Worm (Caenorhabditis elegans): ENCODE data around the gene Y56A3A.16.
A peak's percentile ranks its signal among the peaks of the same experiment; 100 is the strongest.

DNA sequence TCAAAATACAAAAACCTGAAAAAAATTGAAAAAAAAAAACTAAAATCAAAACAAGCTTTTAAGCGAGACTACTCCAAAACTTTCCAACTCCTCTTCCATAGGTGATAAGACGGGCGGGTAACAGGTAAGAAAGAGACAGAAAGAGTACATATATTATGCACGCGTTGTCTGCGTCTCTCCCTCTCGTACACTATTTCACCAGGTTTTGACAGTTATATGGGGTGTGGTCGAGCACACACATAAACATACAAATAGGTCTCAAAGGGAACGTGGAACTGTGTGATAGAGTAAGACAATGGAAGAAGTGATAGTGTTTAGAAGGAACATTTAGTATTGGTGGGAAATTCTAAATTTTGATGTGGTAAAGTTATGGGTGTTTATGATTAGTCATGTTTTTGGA lies 32.6 kb downstream of the Y56A3A.16 start:
- TF ChIP-seq unc-39 (tag; optimal IDR thresholded peaks at IDR 0.05) (no peak), mab-5 (tag; optimal IDR thresholded peaks at IDR 0.05) (no peak), nhr-237 (tag; optimal IDR thresholded peaks at IDR 0.05) (no peak), unc-62 (GFP tag; optimal IDR thresholded peaks at IDR 0.05) (no peak), nhr-25 (tag; optimal IDR thresholded peaks at IDR 0.05) (no peak), ama-1 (optimal IDR thresholded peaks at IDR 0.05) (no peak), zag-1 (tag; optimal IDR thresholded peaks at IDR 0.05) (no peak), ztf-4 (tag; optimal IDR thresholded peaks at IDR 0.05) (no peak), nhr-11 (tag; optimal IDR thresholded peaks at IDR 0.05) (no peak), ztf-11 (tag; optimal IDR thresholded peaks at IDR 0.05) (no peak), nhr-6 (tag; optimal IDR thresholded peaks at IDR 0.05) (no peak), nhr-12 (tag; optimal IDR thresholded peaks at IDR 0.05) (no peak), fos-1 (tag; optimal IDR thresholded peaks at IDR 0.05) (peak; percentile 40), aly-2 (tag; optimal IDR thresholded peaks at IDR 0.05) (no peak)
